Worm (Caenorhabditis elegans) whole organism, young adult: ENCODE measurements around the gene F19B6.1.

Experiments
- B0336.3 ChIP-seq: fragments of 200-800 bp; sonication (Bioruptor generic); IDR thresholded peaks from 2 replicates; pipeline ENCODE4 v1.3.6; 2022; ENCODE audit warnings: missing genetic modification characterization, missing compliant biosample characterization
- C06A6.2 ChIP-seq: fragments of 200-800 bp; sonication (Bioruptor generic); conservative IDR thresholded peaks from 2 replicates; pipeline ENCODE4 v1.3.6; 2022; ENCODE audit warnings: missing genetic modification characterization, missing compliant biosample characterization
- F39B2.1 ChIP-seq: fragments of 200-800 bp; sonication (Bioruptor generic); IDR thresholded peaks from 2 replicates; pipeline ENCODE4 v1.3.6; 2022; ENCODE audit warnings: missing genetic modification reagents, missing genetic modification characterization, missing compliant biosample characterization
- F52B5.7 ChIP-seq: sonication (generic microtip); optimal IDR thresholded peaks from 2 replicates; lab custom pipeline; 2016; ENCODE audit warnings: mild to moderate bottlenecking, missing genetic modification characterization, missing compliant biosample characterization
- Y53F4B.3 ChIP-seq: fragments of 200-800 bp; sonication (Bioruptor generic); IDR thresholded peaks from 2 replicates; pipeline ENCODE4 v1.3.6; 2022; ENCODE audit warnings: missing genetic modification reagents, missing genetic modification characterization, missing compliant biosample characterization
- Y79H2A.3 ChIP-seq: fragments of 200-800 bp; sonication (Bioruptor generic); conservative IDR thresholded peaks from 2 replicates; pipeline ENCODE4 v1.3.6; 2022; ENCODE audit warnings: missing genetic modification reagents, missing genetic modification characterization, missing compliant biosample characterization
- Y95B8A.8 ChIP-seq: fragments of 200-800 bp; sonication (Bioruptor generic); IDR thresholded peaks from 2 replicates; pipeline ENCODE4 v1.3.6; 2022; ENCODE audit warnings: missing genetic modification reagents, missing genetic modification characterization, missing compliant biosample characterization
- ZK185.1 ChIP-seq: sonication (generic microtip); optimal IDR thresholded peaks from 2 replicates; lab custom pipeline; 2016; ENCODE audit warnings: mild to moderate bottlenecking, missing genetic modification characterization, missing compliant biosample characterization; ENCODE audit not compliant: poor library complexity, severe bottlenecking
- athp-1 ChIP-seq: sonication (generic microtip); optimal IDR thresholded peaks from 2 replicates; lab custom pipeline; 2017; ENCODE audit warnings: mild to moderate bottlenecking, missing genetic modification characterization, missing compliant biosample characterization
- attf-5 ChIP-seq: fragments of 200-800 bp; sonication (Bioruptor generic); optimal IDR thresholded peaks from 2 replicates; lab custom pipeline; 2018; ENCODE audit warnings: mild to moderate bottlenecking, missing genetic modification characterization, missing compliant biosample characterization
- bed-1 ChIP-seq: fragments of 200-800 bp; sonication (Bioruptor generic); IDR thresholded peaks from 2 replicates; pipeline ENCODE4 v1.3.6; 2022; ENCODE audit warnings: missing genetic modification reagents, missing genetic modification characterization, missing compliant biosample characterization
- bed-2 ChIP-seq: fragments of 200-800 bp; sonication (Bioruptor generic); IDR thresholded peaks from 2 replicates; pipeline ENCODE4 v1.3.6; 2022; ENCODE audit warnings: missing genetic modification reagents, missing genetic modification characterization, missing compliant biosample characterization
- cebp-2 ChIP-seq: fragments of 200-800 bp; sonication (Bioruptor generic); IDR thresholded peaks from 2 replicates; pipeline ENCODE4 v1.3.6; 2022; ENCODE audit warnings: missing genetic modification characterization, missing compliant biosample characterization
- ceh-40 ChIP-seq: fragments of 200-800 bp; sonication (Bioruptor generic); IDR thresholded peaks from 2 replicates; pipeline ENCODE4 v1.3.6; 2022; ENCODE audit warnings: missing genetic modification characterization, missing compliant biosample characterization
- ceh-58 ChIP-seq: fragments of 200-800 bp; sonication (Bioruptor generic); IDR thresholded peaks from 2 replicates; pipeline ENCODE4 v1.3.6; 2022; ENCODE audit warnings: missing genetic modification characterization, missing compliant biosample characterization
- chd-7 ChIP-seq: sonication (generic microtip); optimal IDR thresholded peaks from 2 replicates; lab custom pipeline; 2016; ENCODE audit warnings: mild to moderate bottlenecking, missing genetic modification characterization, moderate library complexity, missing compliant biosample characterization
- die-1 ChIP-seq: sonication (generic microtip); optimal IDR thresholded peaks from 2 replicates; lab custom pipeline; 2016; ENCODE audit warnings: missing genotype, mild to moderate bottlenecking, missing genetic modification characterization, missing compliant biosample characterization
- dpl-1 ChIP-seq: fragments of 150-350 bp; optimal IDR thresholded peaks from 2 replicates; lab custom pipeline; 2014; ENCODE audit warnings: missing biosample characterization, missing genetic modification reagents, missing genetic modification characterization
- egrh-3 ChIP-seq: fragments of 200-800 bp; sonication (Bioruptor generic); IDR thresholded peaks from 2 replicates; pipeline ENCODE4 v1.3.6; 2022; ENCODE audit warnings: missing genetic modification reagents, missing genetic modification characterization, missing compliant biosample characterization
- ekl-4 ChIP-seq: fragments of 200-800 bp; sonication (Bioruptor generic); IDR thresholded peaks from 2 replicates; pipeline ENCODE4 v1.3.6; 2022; ENCODE audit warnings: missing genetic modification reagents, missing genetic modification characterization, missing compliant biosample characterization
- ets-4 ChIP-seq: fragments of 200-800 bp; sonication (Bioruptor generic); optimal IDR thresholded peaks from 2 replicates; lab custom pipeline; 2018; ENCODE audit warnings: mild to moderate bottlenecking, missing genetic modification characterization, missing compliant biosample characterization
- let-607 ChIP-seq, 2 experiments: fragments of 200-800 bp in 1 of 2; sonication (Bioruptor generic) in 1 of 2; sonication (generic microtip) in 1 of 2; optimal IDR thresholded peaks; 2 replicates each; lab custom pipeline; 2016 to 2018; ENCODE audit warnings: mild to moderate bottlenecking in 2 of 2, missing compliant biosample characterization in 2 of 2, missing genetic modification characterization in 2 of 2, moderate library complexity in 2 of 2, missing genotype in 1 of 2
- lin-26 ChIP-seq: fragments of 200-800 bp; sonication (Bioruptor generic); IDR thresholded peaks from 2 replicates; pipeline ENCODE4 v1.3.6; 2022; ENCODE audit warnings: missing genetic modification reagents, missing genetic modification characterization, missing compliant biosample characterization
- lin-35 ChIP-seq, 3 experiments: fragments of 150-350 bp in 2 of 3; sonication (generic microtip) in 1 of 3; optimal IDR thresholded peaks; 2 replicates each; lab custom pipeline; 2014 to 2018; ENCODE audit warnings: missing biosample characterization in 3 of 3, missing genetic modification characterization in 3 of 3, missing genetic modification reagents in 3 of 3
- lin-40 ChIP-seq: sonication (generic microtip); optimal IDR thresholded peaks from 2 replicates; lab custom pipeline; 2016; ENCODE audit warnings: missing genetic modification characterization, mild to moderate bottlenecking, missing compliant biosample characterization, missing genotype, missing genetic modification reagents
- lsl-1 ChIP-seq: fragments of 200-800 bp; sonication (Bioruptor generic); optimal IDR thresholded peaks from 2 replicates; lab custom pipeline; 2018; ENCODE audit warnings: mild to moderate bottlenecking, missing genetic modification characterization, moderate library complexity, missing compliant biosample characterization
- mcd-1 ChIP-seq: fragments of 200-800 bp; sonication (Bioruptor generic); IDR thresholded peaks from 2 replicates; pipeline ENCODE4 v1.3.6; 2022; ENCODE audit warnings: missing genetic modification reagents, missing genetic modification characterization, missing compliant biosample characterization
- mel-28 ChIP-seq: sonication (generic microtip); optimal IDR thresholded peaks from 2 replicates; lab custom pipeline; 2016; ENCODE audit warnings: borderline replicate concordance, mild to moderate bottlenecking, missing genetic modification characterization, missing compliant biosample characterization
- mxl-1 ChIP-seq: sonication (generic microtip); optimal IDR thresholded peaks from 2 replicates; lab custom pipeline; 2016; ENCODE audit warnings: missing genetic modification characterization, missing compliant biosample characterization
- nhr-90 ChIP-seq: sonication (generic microtip); optimal IDR thresholded peaks from 2 replicates; lab custom pipeline; 2016; ENCODE audit warnings: missing genotype, mild to moderate bottlenecking, missing genetic modification characterization, missing compliant biosample characterization
- sea-2 ChIP-seq: fragments of 200-800 bp; sonication (Bioruptor generic); IDR thresholded peaks from 2 replicates; pipeline ENCODE4 v1.3.6; 2022; ENCODE audit warnings: missing genetic modification characterization, missing compliant biosample characterization
- somi-1 ChIP-seq: fragments of 200-800 bp; sonication (Bioruptor generic); optimal IDR thresholded peaks from 2 replicates; lab custom pipeline; 2018; ENCODE audit warnings: mild to moderate bottlenecking, missing genetic modification characterization, missing compliant biosample characterization
- unc-62 ChIP-seq: fragments of 150-350 bp; optimal IDR thresholded peaks from 2 replicates; lab custom pipeline; 2014; ENCODE audit warnings: missing biosample characterization, missing genetic modification reagents, missing genetic modification characterization
- xnd-1 ChIP-seq: sonication (generic microtip); optimal IDR thresholded peaks from 2 replicates; lab custom pipeline; 2016; ENCODE audit warnings: missing genotype, missing genetic modification reagents, missing genetic modification characterization, missing compliant biosample characterization
- zim-3 ChIP-seq: sonication (generic microtip); optimal IDR thresholded peaks from 2 replicates; lab custom pipeline; 2017; ENCODE audit warnings: mild to moderate bottlenecking, missing genetic modification characterization, moderate library complexity, missing compliant biosample characterization
- ztf-25 ChIP-seq: fragments of 200-800 bp; sonication (Bioruptor generic); IDR thresholded peaks from 2 replicates; pipeline ENCODE4 v1.3.6; 2022; ENCODE audit warnings: missing genetic modification reagents, missing genetic modification characterization, missing compliant biosample characterization
- ztf-28 ChIP-seq: fragments of 200-800 bp; sonication (Bioruptor generic); IDR thresholded peaks from 2 replicates; pipeline ENCODE4 v1.3.6; 2022; ENCODE audit warnings: missing genetic modification reagents, missing genetic modification characterization, missing compliant biosample characterization

The F19B6.1 gene

ce11 chrIV:12287628-12288027, 48.2 kb downstream of the F19B6.1 start, which contains the start of gene erl-1:
Gene erl-1 (plus strand): TSS chrIV:12287928.
- TF ChIP-seq athp-1 (tag; lab: Kevin White, UChicago) (no peak), die-1 (tag; lab: Kevin White, UChicago) (no peak), mel-28 (tag; lab: Kevin White, UChicago) (no peak), chd-7 (tag; lab: Kevin White, UChicago) (no peak), ztf-28 (GFP tag; lab: Robert Waterston, UW) (no peak), B0336.3 (GFP tag; lab: Robert Waterston, UW) (no peak), ceh-58 (GFP tag; lab: Robert Waterston, UW) (no peak), somi-1 (GFP tag; lab: Kevin White, UChicago) (no peak), F52B5.7 (no peak), egrh-3 (GFP tag; lab: Robert Waterston, UW) (no peak), xnd-1 (no peak), Y53F4B.3 (GFP tag; lab: Robert Waterston, UW) (no peak), nhr-90 (tag; lab: Kevin White, UChicago) (no peak), ZK185.1 (tag; lab: Kevin White, UChicago) (no peak), ekl-4 (GFP tag; lab: Robert Waterston, UW) (no peak), zim-3 (tag; lab: Kevin White, UChicago) (no peak), unc-62 (GFP tag; lab: Kevin White, UChicago) (no peak), lin-26 (GFP tag; lab: Robert Waterston, UW) (no peak), mcd-1 (no peak), ztf-25 (GFP tag; lab: Robert Waterston, UW) (no peak)
- TF ChIP-seq, all 124 proteins: peak for 0

DNA sequence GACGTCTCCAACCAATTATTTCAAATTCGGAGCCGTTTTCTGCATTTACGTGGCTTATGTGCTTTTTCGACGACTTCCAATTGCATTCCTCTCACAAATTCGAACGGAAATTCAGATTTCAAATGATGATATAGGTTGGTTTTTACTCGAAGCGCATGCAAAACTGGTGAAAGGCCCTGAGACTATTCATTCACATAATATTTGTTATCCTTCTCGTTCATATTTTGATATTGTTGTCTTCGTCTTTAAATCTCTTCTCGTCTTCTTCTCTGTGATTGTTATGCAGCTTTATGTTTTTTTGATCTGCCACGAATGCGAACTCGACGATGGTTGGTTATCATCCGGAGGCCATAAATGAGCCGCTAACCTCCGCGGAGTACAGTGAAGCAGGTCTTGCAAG, 53.0 kb downstream of the F19B6.1 start, which contains the start of gene hpo-12:
Gene hpo-12 (plus strand): TSS at position 301 of the 400 bp plus-strand sequence.
- TF ChIP-seq mxl-1 (no peak), F39B2.1 (no peak), ztf-25 (GFP tag; lab: Robert Waterston, UW) (no peak), nhr-90 (tag; lab: Kevin White, UChicago) (no peak), sea-2 (GFP tag; lab: Robert Waterston, UW) (no peak), let-607 (tag; optimal IDR thresholded peaks at IDR 0.05; lab: Kevin White, UChicago) (no peak), C06A6.2 (GFP tag; lab: Robert Waterston, UW) (no peak), dpl-1 (GFP tag; lab: Kevin White, UChicago) (no peak), lin-40 (tag; lab: Kevin White, UChicago) (no peak), Y79H2A.3 (GFP tag; lab: Robert Waterston, UW) (no peak), lsl-1 (GFP tag; lab: Kevin White, UChicago) (no peak), bed-2 (no peak), bed-1 (GFP tag; lab: Robert Waterston, UW) (no peak), unc-62 (GFP tag; lab: Kevin White, UChicago) (no peak), lin-35 (GFP tag; optimal IDR thresholded peaks at IDR 0.05; lab: Kevin White, UChicago) (no peak), attf-5 (GFP tag; lab: Kevin White, UChicago) (no peak), cebp-2 (GFP tag; lab: Robert Waterston, UW) (no peak), Y95B8A.8 (GFP tag; lab: Robert Waterston, UW) (no peak), ceh-40 (no peak), ets-4 (GFP tag; lab: Kevin White, UChicago) (no peak)
